Worm (Caenorhabditis elegans): ENCODE results near the gene skr-16.

ce11 chrIV:7121313-7122055 lies 47.0 kb upstream of the skr-16 start, which contains the start of the genes C34D4.10 and str-48:
- TF ChIP-seq nhr-237 (tag; optimal IDR thresholded peaks at IDR 0.05) (no peak), snpc-4 (tag; optimal IDR thresholded peaks at IDR 0.05) (no peak), mep-1 (tag; optimal IDR thresholded peaks at IDR 0.05) (no peak), lin-13 (tag; optimal IDR thresholded peaks at IDR 0.05) (no peak), unc-39 (tag; optimal IDR thresholded peaks at IDR 0.05) (no peak), unc-62 (GFP tag; optimal IDR thresholded peaks at IDR 0.05) (no peak), lsy-2 (tag; optimal IDR thresholded peaks at IDR 0.05) (no peak), ztf-11 (tag; optimal IDR thresholded peaks at IDR 0.05) (no peak), elt-3 (tag; optimal IDR thresholded peaks at IDR 0.05) (no peak), elt-1 (tag; optimal IDR thresholded peaks at IDR 0.05; ENCODE audit: borderline replicate concordance, insufficient read depth) (no peak), nhr-12 (tag; optimal IDR thresholded peaks at IDR 0.05) (no peak), zip-8 (tag; optimal IDR thresholded peaks at IDR 0.05) (no peak), mab-5 (tag; optimal IDR thresholded peaks at IDR 0.05) (no peak), ces-1 (GFP tag; optimal IDR thresholded peaks at IDR 0.05) (no peak)

Measured in whole organism, mixed stage, embryonic.